Worm (Caenorhabditis elegans): Measurements from ENCODE around the gene H03G16.1.

ce11 chrX:15084395-15084794, 30.7 kb downstream of the H03G16.1 start, which contains the start of gene F09B12.5:
- TF ChIP-seq nfya-1 (tag; optimal IDR thresholded peaks at IDR 0.05), result no peak
- TF ChIP-seq pha-4 (tag; optimal IDR thresholded peaks at IDR 0.05), result no peak
- no peak for TF ChIP-seq hlh-13 (GFP tag; optimal IDR thresholded peaks at IDR 0.05)
- no peak for TF ChIP-seq lin-11 (tag; optimal IDR thresholded peaks at IDR 0.05)
- TF ChIP-seq sdc-2 (tag; optimal IDR thresholded peaks at IDR 0.05), result no peak
- TF ChIP-seq pag-3 (tag; optimal IDR thresholded peaks at IDR 0.05; ENCODE audit: borderline replicate concordance), result no peak
- TF ChIP-seq ceh-19 (GFP tag; optimal IDR thresholded peaks at IDR 0.05), result no peak
- no peak for TF ChIP-seq unc-55 (GFP tag; optimal IDR thresholded peaks at IDR 0.05)
- TF ChIP-seq F13H6.1 (tag; optimal IDR thresholded peaks at IDR 0.05), result no peak
- TF ChIP-seq unc-3 (GFP tag; conservative IDR thresholded peaks at IDR 0.05), result no peak
- TF ChIP-seq unc-3 (tag; optimal IDR thresholded peaks at IDR 0.05), result no peak
- no peak for TF ChIP-seq nhr-11 (tag; optimal IDR thresholded peaks at IDR 0.05)
- no peak for TF ChIP-seq fkh-10 (GFP tag; optimal IDR thresholded peaks at IDR 0.05)
- no peak for TF ChIP-seq ztf-16 (tag; optimal IDR thresholded peaks at IDR 0.05)

Data from whole organism, late embryonic.